Worm (Caenorhabditis elegans) whole organism, L1 larva: ENCODE results near the gene aqp-3.

Experiments
- C16A3.4 ChIP-seq: fragments of 150-350 bp; optimal IDR thresholded peaks from 2 replicates; lab custom pipeline; 2014; ENCODE audit warnings: missing biosample characterization, missing genetic modification characterization
- C34B4.2 ChIP-seq: sonication (generic microtip); optimal IDR thresholded peaks from 2 replicates; lab custom pipeline; 2017; ENCODE audit warnings: mild to moderate bottlenecking, missing genetic modification characterization, missing compliant biosample characterization
- F16B12.6 ChIP-seq: fragments of 150-350 bp; optimal IDR thresholded peaks from 2 replicates; lab custom pipeline; 2014; ENCODE audit warnings: missing biosample characterization, missing genetic modification characterization
- Y116A8C.19 ChIP-seq: sonication (generic microtip); optimal IDR thresholded peaks from 2 replicates; lab custom pipeline; 2016; ENCODE audit warnings: missing compliant biosample characterization, missing genetic modification characterization, borderline replicate concordance
- aha-1 ChIP-seq: fragments of 150-350 bp; optimal IDR thresholded peaks from 2 replicates; lab custom pipeline; 2014; ENCODE audit warnings: missing biosample characterization, missing genetic modification characterization
- aly-2 ChIP-seq: fragments of 150-350 bp; optimal IDR thresholded peaks from 2 replicates; lab custom pipeline; 2014; ENCODE audit warnings: missing biosample characterization, missing genetic modification characterization
- blmp-1 ChIP-seq: fragments of 150-350 bp; optimal IDR thresholded peaks from 2 replicates; lab custom pipeline; 2014; ENCODE audit warnings: missing biosample characterization, missing genetic modification characterization
- ceh-63 ChIP-seq: fragments of 200-800 bp; sonication (Bioruptor generic); optimal IDR thresholded peaks from 2 replicates; lab custom pipeline; 2018; ENCODE audit warnings: mild to moderate bottlenecking, missing genetic modification characterization, missing compliant biosample characterization
- ceh-82 ChIP-seq, 3 experiments: fragments of 150-350 bp in 1 of 3; sonication (generic microtip) in 2 of 3; optimal IDR thresholded peaks; 2 replicates each; lab custom pipeline; 2014 to 2017; ENCODE audit warnings: missing biosample characterization in 3 of 3, missing genetic modification characterization in 3 of 3
- ces-1 ChIP-seq: fragments of 150-350 bp; optimal IDR thresholded peaks from 2 replicates; lab custom pipeline; 2014; ENCODE audit warnings: missing biosample characterization, missing genetic modification reagents, missing genetic modification characterization
- dpl-1 ChIP-seq, 3 experiments: fragments of 150-350 bp in 2 of 3; sonication (generic microtip) in 1 of 3; optimal IDR thresholded peaks; 2 replicates each; lab custom pipeline; 2014 to 2017; ENCODE audit warnings: missing biosample characterization in 3 of 3, missing genetic modification characterization in 3 of 3, missing genetic modification reagents in 3 of 3
- dsc-1 ChIP-seq: sonication (generic microtip); optimal IDR thresholded peaks from 2 replicates; lab custom pipeline; 2016; ENCODE audit warnings: mild to moderate bottlenecking, missing genetic modification characterization, missing compliant biosample characterization
- efl-1 ChIP-seq, 4 experiments: fragments of 150-350 bp; optimal IDR thresholded peaks in 3 of 4; peaks in 1 of 4; 1 replicate in 1 of 4; 2 replicates in 3 of 4; lab custom pipeline; 2014; ENCODE audit warnings: missing biosample characterization in 2 of 4, missing genetic modification characterization in 2 of 4, missing genetic modification reagents in 2 of 4
- egl-13 ChIP-seq: sonication (generic microtip); optimal IDR thresholded peaks from 2 replicates; lab custom pipeline; 2016; ENCODE audit warnings: missing genotype, missing genetic modification reagents, missing genetic modification characterization, missing compliant biosample characterization
- egl-27 ChIP-seq, 2 experiments: fragments of 150-350 bp in 1 of 2; sonication (generic microtip); optimal IDR thresholded peaks; 3 replicates each; lab custom pipeline; 2017 to 2018; ENCODE audit warnings: missing biosample characterization in 2 of 2, missing genetic modification characterization in 2 of 2, missing genetic modification reagents in 2 of 2
- elt-3 ChIP-seq, 6 experiments: fragments of 150-350 bp in 1 of 6; sonication (generic microtip); optimal IDR thresholded peaks; 2 replicates each; lab custom pipeline; 2017 to 2018; ENCODE audit warnings: missing biosample characterization in 6 of 6, missing genetic modification characterization in 6 of 6, inconsistent platforms in 1 of 6
- fkh-10 ChIP-seq: sonication (generic microtip); optimal IDR thresholded peaks from 2 replicates; lab custom pipeline; 2017; ENCODE audit warnings: missing biosample characterization, missing genetic modification reagents, missing genetic modification characterization
- fos-1 ChIP-seq: fragments of 150-350 bp; optimal IDR thresholded peaks from 2 replicates; lab custom pipeline; 2014; ENCODE audit warnings: missing biosample characterization, missing genetic modification characterization
- grh-1 ChIP-seq: fragments of 200-800 bp; sonication (Bioruptor generic); IDR thresholded peaks from 2 replicates; pipeline ENCODE4 v1.3.6; 2022; ENCODE audit warnings: missing genetic modification reagents, missing genetic modification characterization, missing compliant biosample characterization
- hpl-2 ChIP-seq: fragments of 150-350 bp; optimal IDR thresholded peaks from 2 replicates; lab custom pipeline; 2014; ENCODE audit warnings: missing biosample characterization, missing genetic modification reagents, missing genetic modification characterization
- lin-14 ChIP-seq: fragments of 200-800 bp; sonication (Bioruptor generic); optimal IDR thresholded peaks from 2 replicates; lab custom pipeline; 2018; ENCODE audit warnings: mild to moderate bottlenecking, missing genetic modification characterization, moderate library complexity, missing compliant biosample characterization
- lin-35 ChIP-seq, 2 experiments: fragments of 150-350 bp; optimal IDR thresholded peaks; 2 replicates each; lab custom pipeline; 2014; ENCODE audit warnings: missing biosample characterization in 2 of 2, missing genetic modification characterization in 2 of 2, missing genetic modification reagents in 2 of 2
- lin-39 ChIP-seq: fragments of 150-350 bp; optimal IDR thresholded peaks from 2 replicates; lab custom pipeline; 2014; ENCODE audit warnings: missing biosample characterization, missing genetic modification reagents, missing genetic modification characterization
- lsy-2 ChIP-seq, 2 experiments: fragments of 150-350 bp; optimal IDR thresholded peaks; 2 replicates each; lab custom pipeline; 2014; ENCODE audit warnings: missing biosample characterization in 2 of 2, missing genetic modification characterization in 2 of 2
- mab-9 ChIP-seq: fragments of 200-800 bp; sonication (Bioruptor generic); IDR thresholded peaks from 2 replicates; pipeline ENCODE4 v1.3.6; 2022; ENCODE audit warnings: missing genetic modification reagents, missing genetic modification characterization, missing compliant biosample characterization
- mdl-1 ChIP-seq, 2 experiments: fragments of 150-350 bp; optimal IDR thresholded peaks; 2 replicates each; lab custom pipeline; 2014 to 2017; ENCODE audit warnings: missing biosample characterization in 2 of 2, missing genetic modification characterization in 2 of 2, inconsistent platforms in 1 of 2
- mef-2 ChIP-seq: fragments of 150-350 bp; optimal IDR thresholded peaks from 2 replicates; lab custom pipeline; 2014; ENCODE audit warnings: missing biosample characterization, missing genetic modification characterization
- mep-1 ChIP-seq: fragments of 150-350 bp; optimal IDR thresholded peaks from 2 replicates; lab custom pipeline; 2014; ENCODE audit warnings: missing biosample characterization, missing genetic modification characterization
- nhr-19 ChIP-seq: fragments of 200-800 bp; sonication (Bioruptor generic); conservative IDR thresholded peaks from 2 replicates; pipeline ENCODE4 v1.3.6; 2022; ENCODE audit warnings: missing genetic modification characterization, missing compliant biosample characterization
- nhr-20 ChIP-seq: sonication (generic microtip); optimal IDR thresholded peaks from 2 replicates; lab custom pipeline; 2016; ENCODE audit warnings: mild to moderate bottlenecking, missing genetic modification characterization, missing compliant biosample characterization
- nhr-237 ChIP-seq: fragments of 150-350 bp; optimal IDR thresholded peaks from 2 replicates; lab custom pipeline; 2014; ENCODE audit warnings: missing biosample characterization, missing genetic modification characterization
- nhr-47 ChIP-seq: sonication (generic microtip); optimal IDR thresholded peaks from 2 replicates; lab custom pipeline; 2016; ENCODE audit warnings: mild to moderate bottlenecking, missing genetic modification characterization, moderate library complexity, missing compliant biosample characterization
- nhr-71 ChIP-seq: sonication (generic microtip); optimal IDR thresholded peaks from 2 replicates; lab custom pipeline; 2016; ENCODE audit warnings: mild to moderate bottlenecking, missing genetic modification characterization, moderate library complexity, missing compliant biosample characterization
- nhr-84 ChIP-seq: sonication (generic microtip); optimal IDR thresholded peaks from 2 replicates; lab custom pipeline; 2017; ENCODE audit warnings: missing biosample characterization, missing genetic modification characterization
- nhr-85 ChIP-seq: sonication (generic microtip); peaks from one replicate; lab custom pipeline; 2016; ENCODE audit warnings: missing genetic modification characterization, inconsistent platforms, missing compliant biosample characterization
- nhr-90 ChIP-seq: sonication (generic microtip); optimal IDR thresholded peaks from 2 replicates; lab custom pipeline; 2016; ENCODE audit warnings: mild to moderate bottlenecking, missing genetic modification characterization, missing compliant biosample characterization; ENCODE audit not compliant: poor library complexity
- pag-3 ChIP-seq: sonication (generic microtip); optimal IDR thresholded peaks from 2 replicates; lab custom pipeline; 2017; ENCODE audit warnings: missing genetic modification characterization, mild to moderate bottlenecking, missing compliant biosample characterization, antibody characterized with exemption, borderline replicate concordance; ENCODE audit not compliant: insufficient read depth
- pax-3 ChIP-seq: fragments of 200-800 bp; sonication (Bioruptor generic); optimal IDR thresholded peaks from 2 replicates; lab custom pipeline; 2018; ENCODE audit warnings: mild to moderate bottlenecking, missing genetic modification characterization, moderate library complexity, missing compliant biosample characterization
- rnt-1 ChIP-seq: sonication (generic microtip); optimal IDR thresholded peaks from 2 replicates; lab custom pipeline; 2016; ENCODE audit warnings: mild to moderate bottlenecking, missing genetic modification characterization, moderate library complexity, missing compliant biosample characterization
- snpc-4 ChIP-seq: fragments of 150-350 bp; optimal IDR thresholded peaks from 2 replicates; lab custom pipeline; 2014; ENCODE audit warnings: missing biosample characterization, missing genetic modification characterization
- snu-23 ChIP-seq: sonication (generic microtip); optimal IDR thresholded peaks from 2 replicates; lab custom pipeline; 2016; ENCODE audit warnings: missing genetic modification characterization, missing compliant biosample characterization
- sup-37 ChIP-seq: fragments of 200-800 bp; sonication (Bioruptor generic); optimal IDR thresholded peaks from 2 replicates; lab custom pipeline; 2018; ENCODE audit warnings: mild to moderate bottlenecking, missing genetic modification characterization, missing compliant biosample characterization
- swsn-7 ChIP-seq: sonication (generic microtip); optimal IDR thresholded peaks from 2 replicates; lab custom pipeline; 2016; ENCODE audit warnings: missing genetic modification characterization, missing compliant biosample characterization
- tbx-2 ChIP-seq: sonication (generic microtip); optimal IDR thresholded peaks from 2 replicates; lab custom pipeline; 2016; ENCODE audit warnings: missing genetic modification characterization, missing compliant biosample characterization
- unc-130 ChIP-seq: fragments of 150-350 bp; optimal IDR thresholded peaks from 2 replicates; lab custom pipeline; 2017; ENCODE audit warnings: missing biosample characterization, missing genetic modification characterization, inconsistent platforms
- unc-30 ChIP-seq: sonication (generic microtip); optimal IDR thresholded peaks from 2 replicates; lab custom pipeline; 2017; ENCODE audit warnings: missing biosample characterization, missing genetic modification characterization
- unc-86 ChIP-seq: sonication (generic microtip); optimal IDR thresholded peaks from 2 replicates; lab custom pipeline; 2016; ENCODE audit warnings: missing genetic modification characterization, missing compliant biosample characterization
- xbp-1 ChIP-seq: sonication (generic microtip); optimal IDR thresholded peaks from 2 replicates; lab custom pipeline; 2016; ENCODE audit warnings: missing genetic modification characterization, missing compliant biosample characterization
- zag-1 ChIP-seq: fragments of 150-350 bp; optimal IDR thresholded peaks from 2 replicates; lab custom pipeline; 2014; ENCODE audit warnings: missing biosample characterization, missing genetic modification characterization
- zip-4 ChIP-seq: fragments of 200-800 bp; sonication (Bioruptor generic); optimal IDR thresholded peaks from 2 replicates; lab custom pipeline; 2018; ENCODE audit warnings: mild to moderate bottlenecking, missing genetic modification characterization, moderate library complexity, missing compliant biosample characterization

Gene aqp-3

ce11 chrIV:10971636-10972199 is 5.5 kb upstream of the aqp-3 start:
- TF ChIP-seq unc-130: no peak
- TF ChIP-seq hpl-2: no peak
- TF ChIP-seq nhr-19 (GFP tag; lab: Robert Waterston, UW): peak; percentile 20
- TF ChIP-seq lin-39 (tag; lab: Kevin White, UChicago): no peak
- no peak for TF ChIP-seq mab-9
- no peak for TF ChIP-seq unc-30 (tag; lab: Kevin White, UChicago)
- no peak for TF ChIP-seq aha-1 (tag; lab: Kevin White, UChicago)
- no peak for TF ChIP-seq sup-37 (GFP tag; lab: Kevin White, UChicago)
- peak; percentile 48 for TF ChIP-seq nhr-90 (tag; lab: Kevin White, UChicago)
- TF ChIP-seq zip-4 (GFP tag; lab: Kevin White, UChicago): no peak
- TF ChIP-seq nhr-47 (tag; lab: Kevin White, UChicago): peak; percentile 34
- TF ChIP-seq swsn-7 (tag; lab: Kevin White, UChicago): no peak
- no peak for TF ChIP-seq pag-3 (tag; lab: Kevin White, UChicago)
- TF ChIP-seq egl-27 (tag; optimal IDR thresholded peaks at IDR 0.05; lab: Kevin White, UChicago): no peak
- TF ChIP-seq fos-1 (tag; lab: Kevin White, UChicago): no peak
- peak; percentile 82 for TF ChIP-seq nhr-20 (tag; lab: Kevin White, UChicago)
- TF ChIP-seq nhr-84 (tag; lab: Kevin White, UChicago): no peak
- TF ChIP-seq mep-1 (tag; lab: Kevin White, UChicago): peak; percentile 2
- no peak for TF ChIP-seq xbp-1
- no peak for TF ChIP-seq aly-2
- no peak for TF ChIP-seq C34B4.2
- TF ChIP-seq egl-13 (tag; lab: Kevin White, UChicago): no peak
- no peak for TF ChIP-seq snpc-4
- peak in 1 of 2 experiments; percentile 25 for TF ChIP-seq efl-1 (optimal IDR thresholded peaks at IDR 0.05; lab: Kevin White, UChicago)
- peak in 1 of 2 experiments; percentile 87 for TF ChIP-seq efl-1 (GFP tag; optimal IDR thresholded peaks at IDR 0.05 in 1 of 2; lab: Kevin White, UChicago)
- no peak for TF ChIP-seq ces-1
- peak; percentile 12 to 53 for TF ChIP-seq lin-35 (GFP tag; optimal IDR thresholded peaks at IDR 0.05; lab: Kevin White, UChicago)
- no peak for TF ChIP-seq F16B12.6 (tag; lab: Kevin White, UChicago)
- TF ChIP-seq snu-23 (GFP tag; lab: Kevin White, UChicago): peak; percentile 81
- peak; percentile 14 for TF ChIP-seq C16A3.4 (tag; lab: Kevin White, UChicago)
- no peak for TF ChIP-seq dsc-1 (tag; lab: Kevin White, UChicago)
- TF ChIP-seq pax-3: no peak
- TF ChIP-seq lin-14 (GFP tag; lab: Kevin White, UChicago): peak; percentile 90
- TF ChIP-seq lsy-2 (tag; optimal IDR thresholded peaks at IDR 0.05; lab: Kevin White, UChicago): peak; percentile 27 to 36
- no peak for TF ChIP-seq ceh-82 (tag; optimal IDR thresholded peaks at IDR 0.05; lab: Kevin White, UChicago)
- no peak for TF ChIP-seq mef-2 (tag; lab: Kevin White, UChicago)
- TF ChIP-seq tbx-2 (tag; lab: Kevin White, UChicago): peak; percentile 44
- TF ChIP-seq ceh-63 (GFP tag; lab: Kevin White, UChicago): no peak
- TF ChIP-seq nhr-71 (tag; lab: Kevin White, UChicago): peak; percentile 64
- TF ChIP-seq zag-1 (tag; lab: Kevin White, UChicago): no peak
- no peak for TF ChIP-seq fkh-10 (GFP tag; lab: Kevin White, UChicago)
- TF ChIP-seq nhr-85 (tag; lab: Kevin White, UChicago): peak; percentile 98
- no peak for TF ChIP-seq Y116A8C.19 (tag; lab: Kevin White, UChicago)
- TF ChIP-seq grh-1: peak; percentile 80
- TF ChIP-seq unc-86 (tag; lab: Kevin White, UChicago): no peak
- peak in 5 of 6 experiments; percentile 14 to 73 (median 43) for TF ChIP-seq elt-3 (tag; optimal IDR thresholded peaks at IDR 0.05; lab: Kevin White, UChicago)
- no peak for TF ChIP-seq rnt-1 (tag; lab: Kevin White, UChicago)
- no peak for TF ChIP-seq nhr-237 (tag; lab: Kevin White, UChicago)
- TF ChIP-seq mdl-1 (tag; optimal IDR thresholded peaks at IDR 0.05; lab: Kevin White, UChicago): peak in 1 of 2 experiments; percentile 68
- peak in 1 of 3 experiments; percentile 35 for TF ChIP-seq dpl-1 (GFP tag; optimal IDR thresholded peaks at IDR 0.05; lab: Kevin White, UChicago)
- TF ChIP-seq blmp-1 (tag; lab: Kevin White, UChicago): peak; percentile 59
